Worm (Caenorhabditis elegans): ENCODE measurements around the gene F16G10.13.

Gene F16G10.13

DNA sequence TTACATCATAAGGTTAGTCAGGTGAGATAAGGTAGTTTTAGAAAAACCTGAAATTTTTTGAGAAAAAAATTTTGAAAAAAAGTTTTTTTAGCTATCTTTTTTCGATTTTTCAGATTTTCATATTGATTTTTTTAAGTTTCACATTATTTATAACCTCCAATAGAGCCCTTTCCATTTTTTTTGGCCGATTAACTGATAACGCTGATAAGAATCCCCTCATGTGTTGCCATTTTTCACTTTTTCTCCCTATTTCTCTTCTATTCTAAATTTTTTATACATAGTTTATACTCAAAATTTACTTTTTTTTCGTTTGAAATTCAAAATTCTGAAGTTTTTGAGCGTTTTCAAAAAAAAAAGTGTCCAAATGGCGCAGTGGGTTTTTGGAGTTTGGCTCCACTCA is 42.4 kb upstream of the F16G10.13 start:
- TF ChIP-seq unc-62 (GFP tag; optimal IDR thresholded peaks at IDR 0.05) (no peak), mep-1 (tag; optimal IDR thresholded peaks at IDR 0.05) (no peak), unc-120 (tag; optimal IDR thresholded peaks at IDR 0.05; ENCODE audit: poor library complexity, severe bottlenecking) (no peak), sptf-1 (tag; optimal IDR thresholded peaks at IDR 0.05) (no peak), tbx-8 (GFP tag; optimal IDR thresholded peaks at IDR 0.05) (no peak), bed-3 (GFP tag; optimal IDR thresholded peaks at IDR 0.05) (no peak)

DNA sequence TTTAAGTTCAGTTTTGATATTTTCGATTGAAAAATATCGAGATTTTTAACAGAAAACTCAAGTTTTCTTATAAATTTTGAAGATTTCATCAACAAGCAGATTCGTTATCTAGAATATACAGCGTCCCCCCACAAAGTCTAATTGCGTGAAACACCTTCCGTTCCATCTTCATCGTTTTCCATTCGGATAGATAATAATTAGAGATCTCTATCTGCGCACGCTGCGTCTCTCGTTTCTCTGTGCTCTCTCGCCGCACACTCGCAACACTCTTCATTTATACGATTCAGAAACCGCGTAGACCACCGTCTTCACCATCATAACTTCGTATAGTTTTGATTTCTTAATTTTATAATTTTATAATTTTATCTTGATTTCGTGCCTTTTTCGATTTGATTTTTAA is 41.0 kb upstream of the F16G10.13 start:
- peak; percentile 97 for TF ChIP-seq elt-1 (tag; optimal IDR thresholded peaks at IDR 0.05; ENCODE audit: borderline replicate concordance, insufficient read depth)
- TF ChIP-seq lsy-2 (tag; optimal IDR thresholded peaks at IDR 0.05), result no peak

DNA sequence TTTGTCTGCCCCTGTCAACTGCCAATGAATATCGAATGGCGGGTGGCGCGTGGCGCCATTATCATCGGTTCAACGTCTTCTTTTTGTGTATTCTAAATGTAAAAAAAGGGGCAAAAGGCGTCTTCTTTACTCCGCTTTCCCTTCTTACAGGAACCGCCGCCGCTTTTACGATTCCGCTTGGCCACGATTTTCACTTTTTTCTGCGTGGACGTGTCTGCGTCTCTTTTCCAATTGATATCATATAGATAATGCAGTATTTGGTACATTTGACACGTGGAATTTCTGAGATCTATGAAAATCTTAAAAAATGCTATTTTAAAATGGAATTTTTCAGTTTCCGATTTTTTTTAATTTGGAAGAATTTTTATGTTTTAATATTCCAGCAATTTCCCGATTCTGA is 39.8 kb upstream of the F16G10.13 start:
- TF ChIP-seq nhr-2 (tag; optimal IDR thresholded peaks at IDR 0.05) (no peak), blmp-1 (tag; optimal IDR thresholded peaks at IDR 0.05) (peak; percentile 76), mab-5 (tag; optimal IDR thresholded peaks at IDR 0.05) (no peak)

DNA sequence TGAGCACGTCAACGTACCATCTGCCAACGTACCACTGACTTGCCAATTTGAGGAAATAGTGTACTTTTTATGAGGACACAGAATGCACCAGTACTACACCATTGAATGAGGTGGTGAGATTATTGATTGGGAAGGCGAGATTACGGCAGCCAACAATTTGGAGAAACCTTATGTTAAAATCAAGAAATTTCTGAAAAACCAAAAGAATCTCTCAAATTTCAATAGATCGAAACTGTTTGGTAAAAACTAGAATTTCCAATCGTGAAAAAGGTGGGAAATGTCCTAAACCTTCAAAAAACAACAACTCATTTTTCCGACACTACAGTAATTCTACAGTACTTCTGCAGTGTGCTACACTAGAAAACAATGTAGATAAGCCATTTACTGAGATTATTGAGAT is 36.2 kb upstream of the F16G10.13 start, which contains the start of gene ceh-86:
TSS of gene ceh-86 (minus strand) at position 101 of the 400 bp plus-strand sequence.
- TF ChIP-seq cnd-1 (tag; optimal IDR thresholded peaks at IDR 0.05), result peak; percentile 55
- no peak for TF ChIP-seq nhr-76 (tag; optimal IDR thresholded peaks at IDR 0.05)
- TF ChIP-seq ceh-39 (tag; optimal IDR thresholded peaks at IDR 0.05), result peak; percentile 6
- no peak for TF ChIP-seq ztf-11 (tag; optimal IDR thresholded peaks at IDR 0.05)
- no peak for TF ChIP-seq zip-8 (tag; optimal IDR thresholded peaks at IDR 0.05)
- TF ChIP-seq drap-1 (GFP tag; optimal IDR thresholded peaks at IDR 0.05), result no peak
- no peak for TF ChIP-seq pha-4 (tag; optimal IDR thresholded peaks at IDR 0.05)
- TF ChIP-seq ceh-83 (GFP tag; optimal IDR thresholded peaks at IDR 0.05), result no peak
- TF ChIP-seq snpc-4 (tag; optimal IDR thresholded peaks at IDR 0.05), result no peak

DNA sequence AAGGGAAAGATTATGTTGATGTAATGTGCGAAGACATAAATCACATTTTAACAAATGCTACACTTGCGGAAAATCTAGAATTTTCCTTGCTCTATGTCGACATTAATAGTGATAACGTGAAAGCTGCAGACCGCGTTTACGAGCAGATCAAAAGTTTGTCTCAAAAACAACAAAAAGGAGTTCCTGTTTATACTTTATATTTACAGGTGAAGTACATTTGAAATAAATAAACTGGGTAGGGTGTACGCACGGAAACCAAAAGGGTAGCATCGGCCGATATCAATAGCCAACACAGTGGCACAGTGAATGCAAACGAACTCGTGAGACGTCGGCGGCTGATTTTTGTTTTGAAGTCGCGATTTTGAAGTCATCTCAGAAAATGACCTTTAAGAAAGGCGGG is 26.7 kb upstream of the F16G10.13 start:
- no peak for TF ChIP-seq nhr-28 (tag; optimal IDR thresholded peaks at IDR 0.05)
- TF ChIP-seq bed-3 (GFP tag; optimal IDR thresholded peaks at IDR 0.05), result no peak
- no peak for TF ChIP-seq ceh-39 (tag; optimal IDR thresholded peaks at IDR 0.05)
- no peak for TF ChIP-seq drap-1 (GFP tag; optimal IDR thresholded peaks at IDR 0.05)
- no peak for TF ChIP-seq nhr-2 (tag; optimal IDR thresholded peaks at IDR 0.05)
- TF ChIP-seq lin-13 (tag; optimal IDR thresholded peaks at IDR 0.05), result no peak
- no peak for TF ChIP-seq unc-120 (tag; optimal IDR thresholded peaks at IDR 0.05; ENCODE audit: poor library complexity, severe bottlenecking)
- TF ChIP-seq mls-2 (tag; optimal IDR thresholded peaks at IDR 0.05), result no peak
- TF ChIP-seq mep-1 (tag; optimal IDR thresholded peaks at IDR 0.05), result no peak
- TF ChIP-seq nhr-237 (tag; optimal IDR thresholded peaks at IDR 0.05), result no peak
- TF ChIP-seq sptf-1 (tag; optimal IDR thresholded peaks at IDR 0.05), result no peak
- no peak for TF ChIP-seq M03D4.4 (tag; optimal IDR thresholded peaks at IDR 0.05)
- TF ChIP-seq ceh-43 (GFP tag; optimal IDR thresholded peaks at IDR 0.05), result no peak
- TF ChIP-seq cnd-1 (tag; optimal IDR thresholded peaks at IDR 0.05), result no peak
- no peak for TF ChIP-seq nhr-12 (tag; optimal IDR thresholded peaks at IDR 0.05)
- no peak for TF ChIP-seq tbx-8 (GFP tag; optimal IDR thresholded peaks at IDR 0.05)
- TF ChIP-seq elt-1 (tag; optimal IDR thresholded peaks at IDR 0.05; ENCODE audit: borderline replicate concordance, insufficient read depth), result no peak
- no peak for TF ChIP-seq lsy-2 (tag; optimal IDR thresholded peaks at IDR 0.05)
- TF ChIP-seq snpc-4 (tag; optimal IDR thresholded peaks at IDR 0.05), result no peak
- TF ChIP-seq zip-8 (tag; optimal IDR thresholded peaks at IDR 0.05), result no peak

DNA sequence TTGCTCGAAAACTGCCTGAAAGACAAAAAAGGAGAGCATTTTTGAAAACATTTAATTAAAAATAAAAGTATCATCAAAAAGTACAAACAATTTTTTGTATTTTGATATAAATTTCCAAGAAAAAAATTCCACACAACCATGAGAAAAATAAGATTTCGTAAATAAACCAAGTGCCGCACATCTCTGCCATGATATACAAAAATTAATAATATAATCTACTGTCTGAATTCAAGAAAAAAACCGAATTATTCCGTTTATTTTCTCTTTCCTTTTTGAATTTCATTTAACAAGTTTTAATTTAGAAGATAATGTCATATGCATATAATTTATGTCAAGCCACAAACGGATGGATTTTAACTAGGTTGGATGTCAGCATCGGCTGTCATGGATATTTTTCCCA is 26.1 kb upstream of the F16G10.13 start, which contains the start of gene F42G2.2:
TSS of gene F42G2.2 (plus strand) at position 301 of the 400 bp plus-strand sequence.
- no peak for TF ChIP-seq hlh-1 (tag; optimal IDR thresholded peaks at IDR 0.05)
- TF ChIP-seq M03D4.4 (tag; optimal IDR thresholded peaks at IDR 0.05), result no peak
- TF ChIP-seq zip-8 (tag; optimal IDR thresholded peaks at IDR 0.05), result no peak
- TF ChIP-seq sem-2 (GFP tag; optimal IDR thresholded peaks at IDR 0.05), result no peak
- no peak for TF ChIP-seq ceh-83 (GFP tag; optimal IDR thresholded peaks at IDR 0.05)
- no peak for TF ChIP-seq unc-39 (tag; optimal IDR thresholded peaks at IDR 0.05)

Data from whole organism, mixed stage, embryonic.